Worm (Caenorhabditis elegans) whole organism, L4 larva: Measurements from ENCODE around the gene B0024.15.

ENCODE experiments used
- F10B5.3 ChIP-seq: sonication (generic microtip); optimal IDR thresholded peaks from 2 replicates; lab custom pipeline; 2016; ENCODE audit warnings: mild to moderate bottlenecking, missing genetic modification characterization, missing compliant biosample characterization
- T26A8.4 ChIP-seq: fragments of 200-800 bp; sonication (Bioruptor generic); IDR thresholded peaks from 2 replicates; pipeline ENCODE4 v1.3.6; 2022; ENCODE audit warnings: missing genetic modification characterization, missing compliant biosample characterization
- aly-2 ChIP-seq: sonication (generic microtip); optimal IDR thresholded peaks from 2 replicates; lab custom pipeline; 2018; ENCODE audit warnings: missing biosample characterization, missing genetic modification characterization
- ama-1 ChIP-seq: fragments of 150-350 bp; optimal IDR thresholded peaks from 2 replicates; lab custom pipeline; 2014; ENCODE audit warnings: inconsistent platforms, mixed read lengths
- attf-4 ChIP-seq: sonication (generic microtip); optimal IDR thresholded peaks from 3 replicates; lab custom pipeline; 2017; ENCODE audit warnings: missing biosample characterization, missing genetic modification characterization
- ceh-28 ChIP-seq: fragments of 150-350 bp; optimal IDR thresholded peaks from 2 replicates; lab custom pipeline; 2014; ENCODE audit warnings: missing biosample characterization, missing genetic modification reagents, missing genetic modification characterization
- ceh-44 ChIP-seq: fragments of 200-800 bp; sonication (Bioruptor generic); IDR thresholded peaks from 2 replicates; pipeline ENCODE4 v1.3.6; 2022; ENCODE audit warnings: missing genetic modification reagents, missing genetic modification characterization, missing compliant biosample characterization
- cey-2 ChIP-seq: sonication (generic microtip); optimal IDR thresholded peaks from 3 replicates; lab custom pipeline; 2017; ENCODE audit warnings: missing genetic modification characterization, mild to moderate bottlenecking, missing compliant biosample characterization, antibody characterized with exemption, borderline replicate concordance; ENCODE audit not compliant: insufficient read depth
- ctbp-1 ChIP-seq: fragments of 200-800 bp; sonication (Bioruptor generic); IDR thresholded peaks from 2 replicates; pipeline ENCODE4 v1.3.6; 2022; ENCODE audit warnings: missing genetic modification reagents, missing genetic modification characterization, missing compliant biosample characterization
- duxl-1 ChIP-seq: sonication (generic microtip); optimal IDR thresholded peaks from 2 replicates; lab custom pipeline; 2016; ENCODE audit warnings: mild to moderate bottlenecking, missing genetic modification characterization, moderate library complexity, missing compliant biosample characterization; ENCODE audit not compliant: poor library complexity
- fkh-10 ChIP-seq: fragments of 150-350 bp; optimal IDR thresholded peaks from 2 replicates; lab custom pipeline; 2014; ENCODE audit warnings: missing biosample characterization, missing genetic modification reagents, missing genetic modification characterization
- fos-1 ChIP-seq: fragments of 150-350 bp; optimal IDR thresholded peaks from 2 replicates; lab custom pipeline; 2014; ENCODE audit warnings: missing biosample characterization, missing genetic modification characterization
- gei-8 ChIP-seq: fragments of 200-800 bp; sonication (Bioruptor generic); optimal IDR thresholded peaks from 2 replicates; lab custom pipeline; 2018; ENCODE audit warnings: mild to moderate bottlenecking, missing genetic modification characterization, missing compliant biosample characterization
- hif-1 ChIP-seq, 2 experiments: sonication (generic microtip); optimal IDR thresholded peaks; 2 replicates each; lab custom pipeline; 2016 to 2017; ENCODE audit warnings: missing compliant biosample characterization in 2 of 2, missing genetic modification characterization in 2 of 2, missing genetic modification reagents in 2 of 2, missing genotype in 2 of 2, mild to moderate bottlenecking in 1 of 2
- hlh-11 ChIP-seq: fragments of 200-800 bp; sonication (Bioruptor generic); optimal IDR thresholded peaks from 2 replicates; lab custom pipeline; 2018; ENCODE audit warnings: mild to moderate bottlenecking, missing genetic modification characterization, missing compliant biosample characterization
- hlh-30 ChIP-seq: sonication (generic microtip); optimal IDR thresholded peaks from 2 replicates; lab custom pipeline; 2017; ENCODE audit warnings: antibody characterized with exemption, mild to moderate bottlenecking, missing genetic modification characterization, missing compliant biosample characterization; ENCODE audit not compliant: insufficient read depth
- hmg-1.1 ChIP-seq: fragments of 200-800 bp; sonication (Bioruptor generic); IDR thresholded peaks from 2 replicates; pipeline ENCODE4 v1.3.6; 2022; ENCODE audit warnings: missing genetic modification reagents, missing genetic modification characterization, missing compliant biosample characterization
- lin-13 ChIP-seq: fragments of 150-350 bp; optimal IDR thresholded peaks from 2 replicates; lab custom pipeline; 2014; ENCODE audit warnings: missing biosample characterization, missing genetic modification reagents, missing genetic modification characterization
- lin-15B ChIP-seq: fragments of 150-350 bp; sonication (generic microtip); optimal IDR thresholded peaks from 3 replicates; lab custom pipeline; 2014; ENCODE audit warnings: missing biosample characterization, missing genetic modification characterization
- lin-38 ChIP-seq: fragments of 200-800 bp; sonication (Bioruptor generic); IDR thresholded peaks from 2 replicates; pipeline ENCODE4 v1.3.6; 2022; ENCODE audit warnings: missing genetic modification reagents, missing genetic modification characterization, missing compliant biosample characterization
- lsy-2 ChIP-seq, 2 experiments: fragments of 150-350 bp in 1 of 2; sonication (generic microtip) in 1 of 2; optimal IDR thresholded peaks; 2 replicates each; lab custom pipeline; 2014 to 2017; ENCODE audit warnings: missing biosample characterization in 2 of 2, missing genetic modification characterization in 2 of 2
- madf-5 ChIP-seq, 2 experiments: fragments of 200-800 bp; sonication (Bioruptor generic); IDR thresholded peaks; 2 replicates each; pipeline ENCODE4 v1.3.6; 2022; ENCODE audit warnings: missing compliant biosample characterization in 2 of 2, missing genetic modification characterization in 2 of 2
- madf-9 ChIP-seq: fragments of 200-800 bp; sonication (Bioruptor generic); conservative IDR thresholded peaks from 2 replicates; pipeline ENCODE4 v1.3.6; 2022; ENCODE audit warnings: missing genetic modification reagents, missing genetic modification characterization, missing compliant biosample characterization
- mdl-1 ChIP-seq, 2 experiments: fragments of 150-350 bp in 1 of 2; sonication (generic microtip) in 1 of 2; optimal IDR thresholded peaks; 2 replicates each; lab custom pipeline; 2014 to 2017; ENCODE audit warnings: missing biosample characterization in 2 of 2, missing genetic modification characterization in 2 of 2
- mdt-29 ChIP-seq: fragments of 200-800 bp; sonication (Bioruptor generic); IDR thresholded peaks from 2 replicates; pipeline ENCODE4 v1.3.6; 2022; ENCODE audit warnings: missing genetic modification reagents, missing genetic modification characterization, missing compliant biosample characterization
- mep-1 ChIP-seq: fragments of 150-350 bp; sonication (generic microtip); optimal IDR thresholded peaks from 3 replicates; lab custom pipeline; 2014; ENCODE audit warnings: missing biosample characterization, missing genetic modification characterization
- nhr-10 ChIP-seq: fragments of 150-350 bp; optimal IDR thresholded peaks from 2 replicates; lab custom pipeline; 2014; ENCODE audit warnings: missing biosample characterization, missing genetic modification characterization
- nhr-237 ChIP-seq: sonication (generic microtip); optimal IDR thresholded peaks from 2 replicates; lab custom pipeline; 2017; ENCODE audit warnings: missing biosample characterization, missing genetic modification characterization
- nhr-28 ChIP-seq: fragments of 150-350 bp; optimal IDR thresholded peaks from 2 replicates; lab custom pipeline; 2014; ENCODE audit warnings: missing biosample characterization, missing genetic modification characterization
- nhr-41 ChIP-seq: fragments of 200-800 bp; sonication (Bioruptor generic); IDR thresholded peaks from 2 replicates; pipeline ENCODE4 v1.3.6; 2022; ENCODE audit warnings: missing genetic modification reagents, missing genetic modification characterization, missing compliant biosample characterization
- nhr-48 ChIP-seq: sonication (generic microtip); optimal IDR thresholded peaks from 2 replicates; lab custom pipeline; 2016; ENCODE audit warnings: mild to moderate bottlenecking, missing genetic modification characterization, missing compliant biosample characterization
- nhr-77 ChIP-seq: fragments of 150-350 bp; optimal IDR thresholded peaks from 2 replicates; lab custom pipeline; 2014; ENCODE audit warnings: missing biosample characterization, missing genetic modification characterization
- php-3 ChIP-seq: fragments of 200-800 bp; sonication (Bioruptor generic); IDR thresholded peaks from 2 replicates; pipeline ENCODE4 v1.3.6; 2022; ENCODE audit warnings: missing genetic modification reagents, missing genetic modification characterization, missing compliant biosample characterization
- pqm-1 ChIP-seq: sonication (generic microtip); optimal IDR thresholded peaks from 2 replicates; lab custom pipeline; 2017; ENCODE audit warnings: missing biosample characterization, missing genetic modification characterization
- rbr-2 ChIP-seq: sonication (generic microtip); optimal IDR thresholded peaks from 2 replicates; lab custom pipeline; 2016; ENCODE audit warnings: missing genotype, missing genetic modification characterization, missing compliant biosample characterization
- saeg-2 ChIP-seq: fragments of 200-800 bp; sonication (Bioruptor generic); IDR thresholded peaks from 2 replicates; pipeline ENCODE4 v1.3.6; 2022; ENCODE audit warnings: missing genetic modification reagents, missing genetic modification characterization, missing compliant biosample characterization
- sdz-12 ChIP-seq: fragments of 200-800 bp; sonication (Bioruptor generic); optimal IDR thresholded peaks from 2 replicates; lab custom pipeline; 2018; ENCODE audit warnings: mild to moderate bottlenecking, missing genetic modification characterization, missing compliant biosample characterization
- snpc-4 ChIP-seq: fragments of 150-350 bp; optimal IDR thresholded peaks from 2 replicates; lab custom pipeline; 2014; ENCODE audit warnings: missing biosample characterization, missing genetic modification characterization
- spr-1 ChIP-seq: sonication (generic microtip); optimal IDR thresholded peaks from 2 replicates; lab custom pipeline; 2016; ENCODE audit warnings: mild to moderate bottlenecking, missing genetic modification characterization, missing compliant biosample characterization
- unc-130 ChIP-seq: sonication (generic microtip); optimal IDR thresholded peaks from 2 replicates; lab custom pipeline; 2016; ENCODE audit warnings: missing genetic modification reagents, missing genetic modification characterization, missing compliant biosample characterization
- unc-62 ChIP-seq, 3 experiments: fragments of 150-350 bp in 1 of 3; sonication (generic microtip); optimal IDR thresholded peaks in 2 of 3; peaks in 1 of 3; 1 replicate in 1 of 3; 2 replicates in 2 of 3; lab custom pipeline; 2014 to 2017; ENCODE audit warnings: missing biosample characterization in 3 of 3, missing genetic modification characterization in 3 of 3, missing genetic modification reagents in 3 of 3, missing genotype in 1 of 3
- zag-1 ChIP-seq: fragments of 150-350 bp; optimal IDR thresholded peaks from 2 replicates; lab custom pipeline; 2014; ENCODE audit warnings: missing biosample characterization, missing genetic modification characterization
- ztf-11 ChIP-seq: fragments of 150-350 bp; optimal IDR thresholded peaks from 2 replicates; lab custom pipeline; 2014; ENCODE audit warnings: missing biosample characterization, missing genetic modification characterization
- ztf-7 ChIP-seq: fragments of 150-350 bp; optimal IDR thresholded peaks from 2 replicates; lab custom pipeline; 2014; ENCODE audit warnings: missing biosample characterization, missing genetic modification characterization

B0024.15 gene

ce11 chrV:10273837-10274236 lies 16.0 kb upstream of the B0024.15 start (continued):
- TF ChIP-seq snpc-4 (tag; lab: Kevin White, UChicago) (no peak), ctbp-1 (GFP tag; lab: Robert Waterston, UW) (0 out of 2 replicates have a peak, but pooled peaks have one; percentile 8), hmg-1.1 (peak; percentile 76; the same call in 1 of the 2 replicates), fkh-10 (GFP tag; lab: Kevin White, UChicago) (peak; percentile 94), ceh-28 (tag; lab: Kevin White, UChicago) (peak; percentile 62), hlh-30 (tag; lab: Kevin White, UChicago) (peak; percentile 24), madf-5 (GFP tag; IDR thresholded peaks at IDR 0.05; lab: Robert Waterston, UW) (no peak), attf-4 (no peak), zag-1 (tag; lab: Kevin White, UChicago) (no peak), lin-38 (GFP tag; lab: Robert Waterston, UW) (no peak), mdl-1 (tag; optimal IDR thresholded peaks at IDR 0.05; lab: Kevin White, UChicago) (peak in 1 of 2 experiments; percentile 4), duxl-1 (tag; lab: Kevin White, UChicago) (no peak), unc-62 (GFP tag; optimal IDR thresholded peaks at IDR 0.05 in 1 of 2; lab: Kevin White, UChicago) (peak in 1 of 2 experiments; percentile 99), unc-62 (tag; optimal IDR thresholded peaks at IDR 0.05; lab: Kevin White, UChicago) (no peak), mep-1 (tag; lab: Kevin White, UChicago) (peak; percentile 45), lin-13 (GFP tag; lab: Kevin White, UChicago) (no peak), lsy-2 (tag; optimal IDR thresholded peaks at IDR 0.05; lab: Kevin White, UChicago) (peak; percentile 44 to 50), gei-8 (GFP tag; lab: Kevin White, UChicago) (no peak), hif-1 (tag; optimal IDR thresholded peaks at IDR 0.05; lab: Kevin White, UChicago) (peak in 1 of 2 experiments; percentile 29), ceh-44 (GFP tag; lab: Robert Waterston, UW) (no peak)

ce11 chrV:10275619-10276018 lies 14.2 kb upstream of the B0024.15 start, which contains the start of gene Y22F5A.11:
TSS of gene Y22F5A.11 (minus strand) at chrV:10275646.
- no peak for TF ChIP-seq nhr-10 (tag; lab: Kevin White, UChicago)
- no peak for TF ChIP-seq ceh-44 (GFP tag; lab: Robert Waterston, UW)
- TF ChIP-seq rbr-2 (tag; lab: Kevin White, UChicago): peak; percentile 11
- TF ChIP-seq php-3 (GFP tag; lab: Robert Waterston, UW): no peak
- TF ChIP-seq mep-1 (tag; lab: Kevin White, UChicago): peak; percentile 41
- TF ChIP-seq sdz-12 (GFP tag; lab: Kevin White, UChicago): no peak
- peak; percentile 23; the same call in 1 of the 2 replicates for TF ChIP-seq hmg-1.1
- TF ChIP-seq fkh-10 (GFP tag; lab: Kevin White, UChicago): peak; percentile 18
- TF ChIP-seq nhr-41 (GFP tag; lab: Robert Waterston, UW): no peak

- TF ChIP-seq pqm-1 (tag; lab: Kevin White, UChicago) (no peak), unc-62 (GFP tag; optimal IDR thresholded peaks at IDR 0.05 in 1 of 2; lab: Kevin White, UChicago) (peak in 1 of 2 experiments; percentile 36), unc-62 (tag; optimal IDR thresholded peaks at IDR 0.05; lab: Kevin White, UChicago) (no peak)
These were observed 13.8 kb upstream of the B0024.15 start for ce11 chrV:10276038-10276437.

ce11 chrV:10277579-10277978 lies 12.3 kb upstream of the B0024.15 start, which contains the start of gene lys-1:
TSS of gene lys-1 (plus strand) at chrV:10277904.
- TF ChIP-seq mdl-1 (tag; optimal IDR thresholded peaks at IDR 0.05; lab: Kevin White, UChicago) (no peak), saeg-2 (no peak), aly-2 (tag; lab: Kevin White, UChicago) (no peak), lin-15B (tag; lab: Kevin White, UChicago) (no peak), pqm-1 (tag; lab: Kevin White, UChicago) (peak; percentile 92), mdt-29 (GFP tag; lab: Robert Waterston, UW) (no peak), hlh-11 (peak; percentile 48), nhr-28 (tag; lab: Kevin White, UChicago) (peak; percentile 68), unc-130 (GFP tag; lab: Kevin White, UChicago) (no peak), spr-1 (tag; lab: Kevin White, UChicago) (no peak), madf-9 (GFP tag; lab: Robert Waterston, UW) (no peak), nhr-237 (tag; lab: Kevin White, UChicago) (no peak), ama-1 (lab: Kevin White, UChicago) (no peak), zag-1 (tag; lab: Kevin White, UChicago) (no peak), fos-1 (no peak), madf-5 (GFP tag; IDR thresholded peaks at IDR 0.05; lab: Robert Waterston, UW) (no peak), cey-2 (tag; lab: Kevin White, UChicago) (no peak), T26A8.4 (GFP tag; lab: Robert Waterston, UW) (no peak), ztf-7 (no peak), hmg-1.1 (no peak), nhr-48 (tag; lab: Kevin White, UChicago) (no peak), nhr-77 (tag; lab: Kevin White, UChicago) (peak; percentile 8), F10B5.3 (tag; lab: Kevin White, UChicago) (no peak), ztf-11 (tag; lab: Kevin White, UChicago) (no peak), hlh-30 (tag; lab: Kevin White, UChicago) (no peak)
